Fruit fly (Drosophila melanogaster): ENCODE results near the gene CG12715.

CG12715 gene

DNA sequence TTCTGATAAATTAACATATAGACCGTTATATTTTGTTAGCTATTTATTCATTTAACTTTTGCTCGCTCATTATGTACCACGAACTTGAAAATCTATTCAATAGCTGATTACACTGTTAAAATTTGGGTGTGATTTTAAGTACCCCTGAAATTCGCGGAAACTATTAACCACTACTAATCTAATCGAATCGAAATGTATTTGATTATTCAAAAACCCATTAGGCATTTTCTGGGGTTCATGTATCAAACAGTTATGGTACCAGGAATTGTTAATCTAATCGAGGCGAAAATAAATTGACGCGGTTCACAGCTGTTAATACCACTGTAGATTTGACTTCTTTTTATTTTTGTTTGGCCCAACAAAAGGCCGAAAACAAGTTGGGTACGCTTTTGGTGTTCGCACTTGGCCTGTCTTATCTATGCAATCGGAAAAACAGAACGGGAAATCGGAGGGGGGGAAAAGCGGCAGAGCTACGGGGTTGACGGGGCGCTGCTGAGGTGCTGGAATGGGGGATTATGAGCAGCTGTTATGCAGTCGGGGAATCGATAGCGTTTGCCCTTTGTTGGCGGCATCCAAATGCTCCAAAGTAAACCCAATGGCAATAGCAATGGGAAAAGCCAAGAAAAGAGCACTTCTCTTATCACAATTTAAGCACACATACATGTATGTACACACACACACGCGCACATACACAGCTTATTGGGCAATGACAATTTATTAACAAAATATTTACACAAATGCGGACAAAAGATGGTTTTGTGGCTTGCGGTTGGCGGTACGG lies 33.1 kb upstream of the CG12715 start (continued):
- no peak for TF ChIP-seq Myb (GFP tag; optimal IDR thresholded peaks at IDR 0.05)
- TF ChIP-seq CG13894 (tag; optimal IDR thresholded peaks at IDR 0.05), result no peak
- TF ChIP-seq CG12155 (GFP tag; optimal IDR thresholded peaks at IDR 0.05), result no peak
- TF ChIP-seq Sry-β (GFP tag; optimal IDR thresholded peaks at IDR 0.05), result no peak
- TF ChIP-seq CG10274 (GFP tag; optimal IDR thresholded peaks at IDR 0.05), result no peak
- peak; percentile 14; the same call in 1 of the 2 replicates for TF ChIP-seq CG14014 (GFP tag; IDR thresholded peaks at IDR 0.05)
- TF ChIP-seq Scr (GFP tag; IDR thresholded peaks at IDR 0.05; ENCODE audit: partially characterized antibody), result no peak
- TF ChIP-seq grau (tag; optimal IDR thresholded peaks at IDR 0.05), result peak; percentile 47
- peak; percentile 34 for TF ChIP-seq CG15601 (tag; optimal IDR thresholded peaks at IDR 0.05)
- TF ChIP-seq Meics (GFP tag; optimal IDR thresholded peaks at IDR 0.05), result peak; percentile 26
- TF ChIP-seq ind (GFP tag; optimal IDR thresholded peaks at IDR 0.05), result peak; percentile 32
- no peak for TF ChIP-seq lov (optimal IDR thresholded peaks at IDR 0.05)
- TF ChIP-seq lov (GFP tag; IDR thresholded peaks at IDR 0.05), result no peak
- TF ChIP-seq CG3065 (GFP tag; optimal IDR thresholded peaks at IDR 0.05), result no peak
- TF ChIP-seq Blimp-1 (GFP tag; optimal IDR thresholded peaks at IDR 0.05), result no peak
- TF ChIP-seq BEAF-32 (GFP tag; optimal IDR thresholded peaks at IDR 0.05), result no peak
- no peak for TF ChIP-seq eve (GFP tag; optimal IDR thresholded peaks at IDR 0.05)
- no peak for TF ChIP-seq CG15514 (GFP tag; optimal IDR thresholded peaks at IDR 0.05)
- TF ChIP-seq bbx (GFP tag; IDR thresholded peaks at IDR 0.05; ENCODE audit: partially characterized antibody), result no peak; the same call in 1 of the 2 replicates
- no peak for TF ChIP-seq CG8765 (GFP tag; IDR thresholded peaks at IDR 0.05)
- TF ChIP-seq CG10959 (GFP tag; IDR thresholded peaks at IDR 0.05), result no peak
- TF ChIP-seq CG17385 (GFP tag; optimal IDR thresholded peaks at IDR 0.05), result no peak
- no peak for TF ChIP-seq CG11093 (GFP tag; IDR thresholded peaks at IDR 0.05)
- no peak for TF ChIP-seq CG4404 (GFP tag; IDR thresholded peaks at IDR 0.05)
- no peak for TF ChIP-seq rib (GFP tag; IDR thresholded peaks at IDR 0.05)
- TF ChIP-seq CG12219 (GFP tag; optimal IDR thresholded peaks at IDR 0.05), result peak; percentile 41
- no peak for TF ChIP-seq CG7372 (GFP tag; IDR thresholded peaks at IDR 0.05)
- peak; percentile 27 for TF ChIP-seq phol (tag; optimal IDR thresholded peaks at IDR 0.05)
- no peak for TF ChIP-seq cas (GFP tag; IDR thresholded peaks at IDR 0.05)
- TF ChIP-seq CG8478 (optimal IDR thresholded peaks at IDR 0.05), result no peak
- no peak for TF ChIP-seq CG14965 (GFP tag; optimal IDR thresholded peaks at IDR 0.05; ENCODE audit: borderline replicate concordance)
- TF ChIP-seq Atf6 (GFP tag; IDR thresholded peaks at IDR 0.05), result no peak
- no peak for TF ChIP-seq Jarid2 (GFP tag; optimal IDR thresholded peaks at IDR 0.05)
- TF ChIP-seq schlank (tag; optimal IDR thresholded peaks at IDR 0.05), result no peak
- TF ChIP-seq Atf-2 (GFP tag; optimal IDR thresholded peaks at IDR 0.05), result no peak
- TF ChIP-seq CG30020 (tag; optimal IDR thresholded peaks at IDR 0.05), result no peak
- no peak for TF ChIP-seq CG6272 (GFP tag; IDR thresholded peaks at IDR 0.05)
- TF ChIP-seq shn (GFP tag; optimal IDR thresholded peaks at IDR 0.05), result no peak
- TF ChIP-seq Usf (GFP tag; optimal IDR thresholded peaks at IDR 0.05), result no peak
- TF ChIP-seq Rfx (GFP tag; IDR thresholded peaks at IDR 0.05), result peak; percentile 31
- TF ChIP-seq Lpt (GFP tag; optimal IDR thresholded peaks at IDR 0.05), result no peak
- no peak for TF ChIP-seq Ets97D (GFP tag; optimal IDR thresholded peaks at IDR 0.05)
- no peak for TF ChIP-seq CG17802 (tag; optimal IDR thresholded peaks at IDR 0.05)
- no peak for TF ChIP-seq scrt (GFP tag; optimal IDR thresholded peaks at IDR 0.05)
- peak; percentile 17 for TF ChIP-seq mirr (GFP tag; optimal IDR thresholded peaks at IDR 0.05)
- no peak for TF ChIP-seq CG4328 (GFP tag; optimal IDR thresholded peaks at IDR 0.05)
- TF ChIP-seq toy (GFP tag; IDR thresholded peaks at IDR 0.05), result no peak
- no peak for TF ChIP-seq sens-2 (GFP tag; IDR thresholded peaks at IDR 0.05)
- no peak for TF ChIP-seq CG34224 (GFP tag; IDR thresholded peaks at IDR 0.05; ENCODE audit: partially characterized antibody)
- no peak for TF ChIP-seq CG17568 (GFP tag; optimal IDR thresholded peaks at IDR 0.05)
